Fruit fly (Drosophila melanogaster) whole organism, prepupa: ENCODE data around the gene CG6254.
A peak's percentile ranks its signal among the peaks of the same experiment; 100 is the strongest.

Source experiments
- Blimp-1 ChIP-seq: fragments of 200-800 bp; sonication (Bioruptor generic); optimal IDR thresholded peaks from 3 replicates; lab custom pipeline; 2017; ENCODE audit warnings: missing biosample characterization, missing genetic modification characterization, mild to moderate bottlenecking, moderate library complexity, missing genetic modification reagents
- CG10631 ChIP-seq: fragments of 200-800 bp; sonication (Bioruptor generic); optimal IDR thresholded peaks from 2 replicates; lab custom pipeline; 2016; ENCODE audit warnings: missing biosample characterization, missing genetic modification characterization
- CG10669 ChIP-seq: fragments of 200-800 bp; sonication (Bioruptor generic); optimal IDR thresholded peaks from 3 replicates; lab custom pipeline; 2018; ENCODE audit warnings: missing biosample characterization, mild to moderate bottlenecking, missing genetic modification characterization, moderate library complexity
- CG11294 ChIP-seq: fragments of 200-800 bp; sonication (Bioruptor generic); IDR thresholded peaks from 2 replicates; pipeline ENCODE4 v1.3.6; 2022; ENCODE audit warnings: missing biosample characterization, missing genetic modification characterization
- CG11762 ChIP-seq: fragments of 200-800 bp; sonication (Bioruptor generic); optimal IDR thresholded peaks from 3 replicates; lab custom pipeline; 2016; ENCODE audit warnings: missing biosample characterization, missing genetic modification characterization; ENCODE audit not compliant: insufficient read depth
- CG1621 ChIP-seq: fragments of 200-800 bp; sonication (Bioruptor generic); optimal IDR thresholded peaks from 3 replicates; lab custom pipeline; 2018; ENCODE audit warnings: missing biosample characterization, mild to moderate bottlenecking, missing genetic modification characterization
- CG31627 ChIP-seq: fragments of 200-800 bp; sonication (Bioruptor generic); optimal IDR thresholded peaks from 3 replicates; lab custom pipeline; 2016; ENCODE audit warnings: missing biosample characterization, missing genetic modification characterization
- CG32006 ChIP-seq: fragments of 200-800 bp; sonication (Bioruptor generic); optimal IDR thresholded peaks from 3 replicates; lab custom pipeline; 2017; ENCODE audit warnings: missing biosample characterization, mild to moderate bottlenecking, missing genetic modification characterization
- CG34406 ChIP-seq: fragments of 200-800 bp; sonication (Bioruptor generic); optimal IDR thresholded peaks from 3 replicates; lab custom pipeline; 2016; ENCODE audit warnings: missing biosample characterization, missing genetic modification characterization
- CG3919 ChIP-seq: fragments of 200-800 bp; sonication (Bioruptor generic); optimal IDR thresholded peaks from 3 replicates; lab custom pipeline; 2016; ENCODE audit warnings: missing biosample characterization, missing genetic modification characterization
- CG4318 ChIP-seq: fragments of 200-800 bp; sonication (Bioruptor generic); optimal IDR thresholded peaks from 3 replicates; lab custom pipeline; 2017; ENCODE audit warnings: missing biosample characterization, mild to moderate bottlenecking, missing genetic modification characterization
- CG6792 ChIP-seq: fragments of 200-800 bp; sonication (Bioruptor generic); optimal IDR thresholded peaks from 3 replicates; lab custom pipeline; 2016; ENCODE audit warnings: missing biosample characterization, missing genetic modification characterization
- CG6854 ChIP-seq: fragments of 200-800 bp; sonication (Bioruptor generic); optimal IDR thresholded peaks from 2 replicates; lab custom pipeline; 2017; ENCODE audit warnings: missing biosample characterization, mild to moderate bottlenecking, missing genetic modification characterization
- CG7368 ChIP-seq: fragments of 200-800 bp; sonication (Bioruptor generic); optimal IDR thresholded peaks from 3 replicates; lab custom pipeline; 2016; ENCODE audit warnings: missing biosample characterization, missing genetic modification characterization
- CG8119 ChIP-seq: fragments of 200-800 bp; sonication (Bioruptor generic); IDR thresholded peaks from 3 replicates; pipeline ENCODE4 v1.3.6; 2022; ENCODE audit warnings: missing biosample characterization, missing genetic modification characterization
- CG9139 ChIP-seq: fragments of 200-800 bp; sonication (Bioruptor generic); optimal IDR thresholded peaks from 3 replicates; lab custom pipeline; 2017; ENCODE audit warnings: missing biosample characterization, mild to moderate bottlenecking, missing genetic modification characterization
- Eip75B ChIP-seq: fragments of 200-800 bp; sonication (Bioruptor generic); optimal IDR thresholded peaks from 3 replicates; lab custom pipeline; 2016; ENCODE audit warnings: missing biosample characterization, missing genetic modification characterization
- Eip78C ChIP-seq: fragments of 200-800 bp; sonication (Bioruptor generic); peaks from one replicate; lab custom pipeline; 2016; ENCODE audit warnings: missing biosample characterization, missing genetic modification characterization
- Eip93F ChIP-seq: fragments of 200-800 bp; sonication (Bioruptor generic); optimal IDR thresholded peaks from 2 replicates; lab custom pipeline; 2016; ENCODE audit warnings: missing biosample characterization, mild to moderate bottlenecking, missing genetic modification characterization
- Ets21C ChIP-seq: fragments of 200-800 bp; sonication (Bioruptor generic); optimal IDR thresholded peaks from 3 replicates; lab custom pipeline; 2016; ENCODE audit warnings: missing biosample characterization, missing genetic modification characterization
- Hr38 ChIP-seq: sonication (Bioruptor generic); optimal IDR thresholded peaks from 2 replicates; lab custom pipeline; 2016; ENCODE audit warnings: missing biosample characterization, missing genetic modification characterization
- Hr39 ChIP-seq: fragments of 200-800 bp; sonication (Bioruptor generic); optimal IDR thresholded peaks from 2 replicates; lab custom pipeline; 2016; ENCODE audit warnings: missing biosample characterization, missing genetic modification characterization
- Hr4 ChIP-seq: fragments of 200-800 bp; sonication (Bioruptor generic); optimal IDR thresholded peaks from 3 replicates; lab custom pipeline; 2016; ENCODE audit warnings: missing biosample characterization, missing genetic modification characterization
- Lpt ChIP-seq: fragments of 200-800 bp; sonication (Bioruptor generic); optimal IDR thresholded peaks from 3 replicates; lab custom pipeline; 2016; ENCODE audit warnings: missing biosample characterization, missing genetic modification characterization
- OdsH ChIP-seq: fragments of 200-800 bp; sonication (Bioruptor generic); optimal IDR thresholded peaks from 3 replicates; lab custom pipeline; 2016; ENCODE audit warnings: missing biosample characterization, missing genetic modification characterization
- Smox ChIP-seq: fragments of 200-800 bp; sonication (Bioruptor generic); optimal IDR thresholded peaks from 3 replicates; lab custom pipeline; 2016; ENCODE audit warnings: missing biosample characterization, missing genetic modification characterization
- Sox102F ChIP-seq: fragments of 200-800 bp; sonication (Bioruptor generic); optimal IDR thresholded peaks from 2 replicates; lab custom pipeline; 2016; ENCODE audit warnings: missing biosample characterization, mild to moderate bottlenecking, missing genetic modification characterization
- Sox14 ChIP-seq: fragments of 200-800 bp; sonication (Bioruptor generic); optimal IDR thresholded peaks from 3 replicates; lab custom pipeline; 2016; ENCODE audit warnings: missing biosample characterization, missing genetic modification characterization
- achi ChIP-seq: fragments of 200-800 bp; sonication (Bioruptor generic); optimal IDR thresholded peaks from 3 replicates; lab custom pipeline; 2016; ENCODE audit warnings: missing biosample characterization, missing genetic modification characterization
- acj6 ChIP-seq: fragments of 200-800 bp; sonication (Bioruptor generic); optimal IDR thresholded peaks from 3 replicates; lab custom pipeline; 2016; ENCODE audit warnings: missing biosample characterization, missing genetic modification characterization
- cyc ChIP-seq: fragments of 200-800 bp; sonication (Bioruptor generic); optimal IDR thresholded peaks from 3 replicates; lab custom pipeline; 2016; ENCODE audit warnings: missing biosample characterization, missing genetic modification characterization
- dac ChIP-seq: fragments of 200-800 bp; sonication (Bioruptor generic); optimal IDR thresholded peaks from 2 replicates; lab custom pipeline; 2017; ENCODE audit warnings: missing biosample characterization, mild to moderate bottlenecking, missing genetic modification characterization
- dsx ChIP-seq: fragments of 200-800 bp; optimal IDR thresholded peaks from 3 replicates; lab custom pipeline; 2019; ENCODE audit warnings: missing biosample characterization, mild to moderate bottlenecking, missing genetic modification characterization, moderate library complexity; ENCODE audit not compliant: poor library complexity, severe bottlenecking
- eg ChIP-seq: fragments of 200-800 bp; sonication (Bioruptor generic); IDR thresholded peaks from 3 replicates; pipeline ENCODE4 v1.3.6; 2022; ENCODE audit warnings: missing biosample characterization, missing genetic modification characterization
- fd59A ChIP-seq: fragments of 200-800 bp; sonication (Bioruptor generic); optimal IDR thresholded peaks from 2 replicates; lab custom pipeline; 2017; ENCODE audit warnings: missing biosample characterization, mild to moderate bottlenecking, missing genetic modification characterization, missing genetic modification reagents
- fkh ChIP-seq: fragments of 200-800 bp; sonication (Bioruptor generic); optimal IDR thresholded peaks from 3 replicates; lab custom pipeline; 2017; ENCODE audit warnings: missing biosample characterization, mild to moderate bottlenecking, missing genetic modification characterization, moderate library complexity
- lz ChIP-seq: fragments of 200-800 bp; sonication (Bioruptor generic); optimal IDR thresholded peaks from 3 replicates; lab custom pipeline; 2016; ENCODE audit warnings: missing biosample characterization, missing genetic modification characterization
- net ChIP-seq: fragments of 200-800 bp; sonication (Bioruptor generic); optimal IDR thresholded peaks from 3 replicates; lab custom pipeline; 2016; ENCODE audit warnings: missing biosample characterization, missing genetic modification characterization
- pdm3 ChIP-seq: fragments of 200-800 bp; sonication (Bioruptor generic); optimal IDR thresholded peaks from 3 replicates; lab custom pipeline; 2016; ENCODE audit warnings: missing biosample characterization, missing genetic modification characterization
- salr ChIP-seq, 2 experiments: fragments of 200-800 bp; sonication (Bioruptor generic); optimal IDR thresholded peaks; 3 replicates each; lab custom pipeline; 2016 to 2018; ENCODE audit warnings: missing biosample characterization in 2 of 2, missing genetic modification characterization in 2 of 2, mild to moderate bottlenecking in 1 of 2
- spab ChIP-seq: fragments of 200-800 bp; sonication (Bioruptor generic); optimal IDR thresholded peaks from 2 replicates; lab custom pipeline; 2017; ENCODE audit warnings: missing biosample characterization, mild to moderate bottlenecking, missing genetic modification characterization, missing genetic modification reagents
- ss ChIP-seq, 2 experiments: fragments of 200-800 bp; sonication (Bioruptor generic); optimal IDR thresholded peaks; 2 replicates in 1 of 2; 3 replicates in 1 of 2; lab custom pipeline; 2017 to 2018; ENCODE audit warnings: mild to moderate bottlenecking in 2 of 2, missing biosample characterization in 2 of 2, missing genetic modification characterization in 2 of 2, moderate library complexity in 1 of 2
- svp ChIP-seq: fragments of 200-800 bp; sonication (Bioruptor generic); peaks from one replicate; lab custom pipeline; 2016; ENCODE audit warnings: missing biosample characterization, missing genetic modification characterization
- topi ChIP-seq: fragments of 200-800 bp; sonication (Bioruptor generic); optimal IDR thresholded peaks from 3 replicates; lab custom pipeline; 2016; ENCODE audit warnings: missing biosample characterization, missing genetic modification characterization

CG6254 gene

dm6 chr3R:10132906-10133416, 28.2 kb downstream of the CG6254 start (continued):
- TF ChIP-seq net (GFP tag; lab: Kevin White, UChicago) (peak; percentile 39), OdsH (GFP tag; lab: Kevin White, UChicago) (peak; percentile 45), CG10631 (GFP tag; lab: Kevin White, UChicago) (peak; percentile 52), CG10669 (GFP tag; lab: Kevin White, UChicago) (peak; percentile 14), spab (GFP tag; lab: Kevin White, UChicago) (no peak), CG11762 (no peak), dsx (GFP tag; lab: Kevin White, UChicago) (peak; percentile 36), Blimp-1 (no peak), Sox102F (GFP tag; lab: Kevin White, UChicago) (peak; percentile 55), acj6 (peak; percentile 53), Eip78C (GFP tag; lab: Kevin White, UChicago) (peak; percentile 90), CG7368 (no peak), Lpt (GFP tag; lab: Kevin White, UChicago) (no peak), CG6792 (GFP tag; lab: Kevin White, UChicago) (peak; percentile 24), Smox (GFP tag; lab: Kevin White, UChicago) (peak; percentile 48), CG6854 (GFP tag; lab: Kevin White, UChicago) (no peak), Hr4 (GFP tag; lab: Kevin White, UChicago) (peak; percentile 46), fd59A (GFP tag; lab: Kevin White, UChicago) (no peak), CG34406 (peak; percentile 10), pdm3 (GFP tag; lab: Kevin White, UChicago) (peak; percentile 49), CG11294 (GFP tag; lab: Robert Waterston, UW) (0 out of 2 replicates have a peak, but pooled peaks have one; percentile 9), ss (GFP tag; optimal IDR thresholded peaks at IDR 0.05; lab: Kevin White, UChicago) (peak in 1 of 2 experiments; percentile 37), achi (GFP tag; lab: Kevin White, UChicago) (peak; percentile 13), dac (GFP tag; lab: Kevin White, UChicago) (no peak), Ets21C (GFP tag; lab: Kevin White, UChicago) (no peak)

- TF ChIP-seq fkh (GFP tag; lab: Kevin White, UChicago), result peak; percentile 80
- no peak for TF ChIP-seq CG31627 (GFP tag; lab: Kevin White, UChicago)
These were observed 30.1 kb downstream of the CG6254 start for dm6 chr3R:10130975-10131529.

dm6 chr3R:10130091-10130490, 31.0 kb downstream of the CG6254 start:
- TF ChIP-seq salr (GFP tag; optimal IDR thresholded peaks at IDR 0.05; lab: Kevin White, UChicago) (peak in 1 of 2 experiments; percentile 67), CG10631 (GFP tag; lab: Kevin White, UChicago) (peak; percentile 60), Sox102F (GFP tag; lab: Kevin White, UChicago) (peak; percentile 60), pdm3 (GFP tag; lab: Kevin White, UChicago) (peak; percentile 76), OdsH (GFP tag; lab: Kevin White, UChicago) (peak; percentile 76), eg (GFP tag; lab: Robert Waterston, UW) (peak; percentile 93), CG11762 (peak; percentile 1), Lpt (GFP tag; lab: Kevin White, UChicago) (peak; percentile 70), svp (GFP tag; lab: Kevin White, UChicago) (no peak), Sox14 (GFP tag; lab: Kevin White, UChicago) (peak; percentile 53), CG3919 (peak; percentile 70), CG32006 (peak; percentile 85), net (GFP tag; lab: Kevin White, UChicago) (peak; percentile 78), achi (GFP tag; lab: Kevin White, UChicago) (peak; percentile 70), Eip75B (GFP tag; lab: Kevin White, UChicago) (peak; percentile 66), ss (GFP tag; optimal IDR thresholded peaks at IDR 0.05; lab: Kevin White, UChicago) (no peak), CG7368 (no peak), CG1621 (tag; lab: Kevin White, UChicago) (no peak), topi (GFP tag; lab: Kevin White, UChicago) (peak; percentile 66), cyc (GFP tag; lab: Kevin White, UChicago) (peak; percentile 54), Hr38 (GFP tag; lab: Kevin White, UChicago) (peak; percentile 1), Eip93F (GFP tag; lab: Kevin White, UChicago) (no peak), Hr39 (peak; percentile 59), Blimp-1 (no peak), dsx (GFP tag; lab: Kevin White, UChicago) (peak; percentile 25), acj6 (peak; percentile 54), lz (peak; percentile 65), CG8119 (GFP tag; lab: Robert Waterston, UW) (peak; percentile 92), CG9139 (GFP tag; lab: Kevin White, UChicago) (no peak), Ets21C (GFP tag; lab: Kevin White, UChicago) (peak; percentile 26), CG4318 (GFP tag; lab: Kevin White, UChicago) (peak; percentile 64)
